Worm (Caenorhabditis elegans): ENCODE measurements around the gene nhr-172.

ce11 chrV:7522279-7522678 is 13.5 kb downstream of the nhr-172 start, which contains the start of gene C54F6.15:
- no peak for TF ChIP-seq tbx-11 (GFP tag; IDR thresholded peaks at IDR 0.05)
- TF ChIP-seq scrt-1 (GFP tag; IDR thresholded peaks at IDR 0.05): no peak
- no peak for TF ChIP-seq hmg-4 (GFP tag; optimal IDR thresholded peaks at IDR 0.05)
- no peak for TF ChIP-seq hnd-1 (tag; optimal IDR thresholded peaks at IDR 0.05)
- TF ChIP-seq ets-7 (tag; optimal IDR thresholded peaks at IDR 0.05): no peak
- TF ChIP-seq flt-1 (GFP tag; IDR thresholded peaks at IDR 0.05): no peak
- TF ChIP-seq hmbx-1 (tag; optimal IDR thresholded peaks at IDR 0.05): no peak
- no peak for TF ChIP-seq ama-1 (optimal IDR thresholded peaks at IDR 0.05)
- TF ChIP-seq ceh-36 (tag; optimal IDR thresholded peaks at IDR 0.05): no peak
- no peak for TF ChIP-seq aly-1 (tag; optimal IDR thresholded peaks at IDR 0.05)
- TF ChIP-seq sea-1 (GFP tag; conservative IDR thresholded peaks at IDR 0.05): no peak
- no peak for TF ChIP-seq F13C5.2 (tag; optimal IDR thresholded peaks at IDR 0.05)
- TF ChIP-seq tra-4 (tag; optimal IDR thresholded peaks at IDR 0.05): no peak
